Worm (Caenorhabditis elegans) whole organism, L3 larva: ENCODE results near the gene T23F6.5.
A peak's percentile ranks its signal among the peaks of the same experiment; 100 is the strongest.

Experiments used
- R02D3.7 ChIP-seq: fragments of 150-350 bp; optimal IDR thresholded peaks from 2 replicates; lab custom pipeline; 2014; ENCODE audit warnings: missing biosample characterization, missing genetic modification characterization
- aly-2 ChIP-seq: fragments of 150-350 bp; optimal IDR thresholded peaks from 2 replicates; lab custom pipeline; 2014; ENCODE audit warnings: missing biosample characterization, missing genetic modification characterization
- ceh-16 ChIP-seq: sonication (generic microtip); optimal IDR thresholded peaks from 2 replicates; lab custom pipeline; 2017; ENCODE audit warnings: missing biosample characterization, missing genetic modification characterization
- ceh-28 ChIP-seq: fragments of 150-350 bp; optimal IDR thresholded peaks from 2 replicates; lab custom pipeline; 2014; ENCODE audit warnings: missing biosample characterization, missing genetic modification reagents, missing genetic modification characterization
- ceh-82 ChIP-seq: fragments of 150-350 bp; optimal IDR thresholded peaks from 2 replicates; lab custom pipeline; 2014; ENCODE audit warnings: missing biosample characterization, missing genetic modification characterization
- daf-12 ChIP-seq: fragments of 150-350 bp; optimal IDR thresholded peaks from 2 replicates; lab custom pipeline; 2014; ENCODE audit warnings: missing biosample characterization, missing genetic modification reagents, missing genetic modification characterization
- egl-27 ChIP-seq: sonication (generic microtip); optimal IDR thresholded peaks from 4 replicates; lab custom pipeline; 2017; ENCODE audit warnings: missing biosample characterization, missing genetic modification reagents, missing genetic modification characterization
- egl-5 ChIP-seq: fragments of 150-350 bp; optimal IDR thresholded peaks from 2 replicates; lab custom pipeline; 2017; ENCODE audit warnings: missing biosample characterization, missing genetic modification reagents, missing genetic modification characterization, inconsistent platforms
- elt-1 ChIP-seq: fragments of 150-350 bp; optimal IDR thresholded peaks from 2 replicates; lab custom pipeline; 2014; ENCODE audit warnings: missing biosample characterization, missing genetic modification characterization
- elt-2 ChIP-seq: sonication (generic microtip); optimal IDR thresholded peaks from 2 replicates; lab custom pipeline; 2016; ENCODE audit warnings: missing genetic modification reagents, mild to moderate bottlenecking, missing genetic modification characterization, missing compliant biosample characterization
- elt-3 ChIP-seq, 3 experiments: fragments of 150-350 bp in 1 of 3; sonication (generic microtip) in 2 of 3; optimal IDR thresholded peaks; 2 replicates in 2 of 3; 4 replicates in 1 of 3; lab custom pipeline; 2014 to 2017; ENCODE audit warnings: missing biosample characterization in 3 of 3, missing genetic modification characterization in 3 of 3
- eor-1 ChIP-seq, 2 experiments: fragments of 150-350 bp; optimal IDR thresholded peaks; 2 replicates each; lab custom pipeline; 2014 to 2018; ENCODE audit warnings: missing biosample characterization in 2 of 2, missing genetic modification characterization in 2 of 2
- fkh-10 ChIP-seq: sonication (generic microtip); optimal IDR thresholded peaks from 2 replicates; lab custom pipeline; 2017; ENCODE audit warnings: missing biosample characterization, missing genetic modification reagents, missing genetic modification characterization
- fkh-2 ChIP-seq: fragments of 150-350 bp; optimal IDR thresholded peaks from 2 replicates; lab custom pipeline; 2014; ENCODE audit warnings: missing biosample characterization, missing genetic modification reagents, missing genetic modification characterization
- fos-1 ChIP-seq: fragments of 150-350 bp; optimal IDR thresholded peaks from 2 replicates; lab custom pipeline; 2014; ENCODE audit warnings: missing biosample characterization, missing genetic modification characterization
- hmg-11 ChIP-seq: sonication (generic microtip); optimal IDR thresholded peaks from 2 replicates; lab custom pipeline; 2016; ENCODE audit warnings: missing genetic modification characterization, missing compliant biosample characterization
- lin-15B ChIP-seq: fragments of 150-350 bp; optimal IDR thresholded peaks from 2 replicates; lab custom pipeline; 2014; ENCODE audit warnings: missing biosample characterization, missing genetic modification characterization
- lin-39 ChIP-seq: fragments of 150-350 bp; optimal IDR thresholded peaks from 2 replicates; lab custom pipeline; 2018; ENCODE audit warnings: missing biosample characterization, missing genetic modification reagents, missing genetic modification characterization
- lsy-12 ChIP-seq: sonication (generic microtip); optimal IDR thresholded peaks from 2 replicates; lab custom pipeline; 2016; ENCODE audit warnings: mild to moderate bottlenecking, missing genetic modification characterization, missing compliant biosample characterization
- mdl-1 ChIP-seq: fragments of 150-350 bp; optimal IDR thresholded peaks from 2 replicates; lab custom pipeline; 2014; ENCODE audit warnings: missing biosample characterization, missing genetic modification characterization
- mml-1 ChIP-seq: fragments of 150-350 bp; sonication (generic microtip); optimal IDR thresholded peaks from 3 replicates; lab custom pipeline; 2014; ENCODE audit warnings: missing biosample characterization, missing genetic modification characterization
- nfya-1 ChIP-seq: sonication (generic microtip); optimal IDR thresholded peaks from 2 replicates; lab custom pipeline; 2017; ENCODE audit warnings: missing genetic modification characterization, mild to moderate bottlenecking, missing compliant biosample characterization, antibody characterized with exemption, moderate library complexity; ENCODE audit not compliant: insufficient read depth
- nhr-11 ChIP-seq: fragments of 150-350 bp; optimal IDR thresholded peaks from 2 replicates; lab custom pipeline; 2014; ENCODE audit warnings: missing biosample characterization, missing genetic modification characterization
- nhr-12 ChIP-seq: fragments of 150-350 bp; optimal IDR thresholded peaks from 2 replicates; lab custom pipeline; 2014; ENCODE audit warnings: missing biosample characterization, missing genetic modification characterization
- nhr-23 ChIP-seq: fragments of 150-350 bp; optimal IDR thresholded peaks from 2 replicates; lab custom pipeline; 2014; ENCODE audit warnings: missing biosample characterization, missing genetic modification reagents, missing genetic modification characterization
- nhr-237 ChIP-seq: fragments of 150-350 bp; optimal IDR thresholded peaks from 2 replicates; lab custom pipeline; 2014; ENCODE audit warnings: missing biosample characterization, missing genetic modification characterization
- nhr-25 ChIP-seq: sonication (generic microtip); optimal IDR thresholded peaks from 2 replicates; lab custom pipeline; 2017; ENCODE audit warnings: missing biosample characterization, missing genetic modification characterization
- nhr-28 ChIP-seq: fragments of 150-350 bp; optimal IDR thresholded peaks from 2 replicates; lab custom pipeline; 2014; ENCODE audit warnings: missing biosample characterization, missing genetic modification characterization
- nhr-43 ChIP-seq: sonication (generic microtip); optimal IDR thresholded peaks from 2 replicates; lab custom pipeline; 2016; ENCODE audit warnings: mild to moderate bottlenecking, missing genetic modification characterization, missing compliant biosample characterization; ENCODE audit not compliant: poor library complexity, severe bottlenecking
- nhr-67 ChIP-seq: fragments of 150-350 bp; optimal IDR thresholded peaks from 2 replicates; lab custom pipeline; 2014; ENCODE audit warnings: missing biosample characterization, missing genetic modification characterization
- nhr-76 ChIP-seq: fragments of 150-350 bp; sonication (generic microtip); optimal IDR thresholded peaks from 5 replicates; lab custom pipeline; 2014; ENCODE audit warnings: missing biosample characterization, missing genetic modification characterization
- nhr-77 ChIP-seq: fragments of 150-350 bp; optimal IDR thresholded peaks from 2 replicates; lab custom pipeline; 2014; ENCODE audit warnings: missing biosample characterization, missing genetic modification characterization
- pha-4 ChIP-seq: fragments of 150-350 bp; optimal IDR thresholded peaks from 2 replicates; lab custom pipeline; 2014; ENCODE audit warnings: missing biosample characterization, missing genetic modification reagents, missing genetic modification characterization
- sea-2 ChIP-seq: fragments of 150-350 bp; sonication (generic microtip); optimal IDR thresholded peaks from 4 replicates; lab custom pipeline; 2014; ENCODE audit warnings: missing biosample characterization, missing genetic modification reagents, missing genetic modification characterization
- skn-1 ChIP-seq: fragments of 150-350 bp; optimal IDR thresholded peaks from 2 replicates; lab custom pipeline; 2014; ENCODE audit warnings: missing biosample characterization, missing genetic modification characterization
- snpc-4 ChIP-seq: fragments of 150-350 bp; optimal IDR thresholded peaks from 2 replicates; lab custom pipeline; 2014; ENCODE audit warnings: missing biosample characterization, missing genetic modification characterization
- tbx-2 ChIP-seq: sonication (generic microtip); optimal IDR thresholded peaks from 2 replicates; lab custom pipeline; 2016; ENCODE audit warnings: mild to moderate bottlenecking, missing genetic modification characterization, missing compliant biosample characterization
- unc-39 ChIP-seq: sonication (generic microtip); optimal IDR thresholded peaks from 4 replicates; lab custom pipeline; 2017; ENCODE audit warnings: missing biosample characterization, missing genetic modification characterization
- unc-62 ChIP-seq: fragments of 150-350 bp; sonication (generic microtip); optimal IDR thresholded peaks from 4 replicates; lab custom pipeline; 2014; ENCODE audit warnings: missing biosample characterization, missing genetic modification reagents, missing genetic modification characterization
- zag-1 ChIP-seq: fragments of 150-350 bp; optimal IDR thresholded peaks from 2 replicates; lab custom pipeline; 2014; ENCODE audit warnings: missing biosample characterization, missing genetic modification characterization
- ztf-11 ChIP-seq: fragments of 150-350 bp; optimal IDR thresholded peaks from 2 replicates; lab custom pipeline; 2014; ENCODE audit warnings: missing biosample characterization, missing genetic modification characterization
- ztf-4 ChIP-seq: fragments of 150-350 bp; optimal IDR thresholded peaks from 2 replicates; lab custom pipeline; 2014; ENCODE audit warnings: missing biosample characterization, missing genetic modification characterization

T23F6.5 gene

ce11 chrIV:12724641-12725040 is 16.7 kb downstream of the T23F6.5 start, which contains the start of the genes T23F6.3 and rbd-1 (continued):
- no peak for TF ChIP-seq nhr-28 (tag; lab: Kevin White, UChicago)
- TF ChIP-seq lin-39 (tag; lab: Kevin White, UChicago): peak; percentile 69
- peak; percentile 73 for TF ChIP-seq egl-5 (tag; lab: Kevin White, UChicago)
- TF ChIP-seq ztf-4 (tag; lab: Kevin White, UChicago): no peak
- no peak for TF ChIP-seq nhr-12
- peak; percentile 75 for TF ChIP-seq snpc-4 (tag; lab: Kevin White, UChicago)
- no peak for TF ChIP-seq mml-1
- peak; percentile 71 for TF ChIP-seq nhr-25 (tag; lab: Kevin White, UChicago)
- peak; percentile 73 for TF ChIP-seq ceh-28 (tag; lab: Kevin White, UChicago)
- no peak for TF ChIP-seq zag-1 (tag; lab: Kevin White, UChicago)
- peak; percentile 48 for TF ChIP-seq elt-2 (tag; lab: Kevin White, UChicago)
- TF ChIP-seq ceh-82 (tag; lab: Kevin White, UChicago): peak; percentile 82
- TF ChIP-seq R02D3.7 (tag; lab: Kevin White, UChicago): peak; percentile 99

- no peak for TF ChIP-seq lin-39 (tag; lab: Kevin White, UChicago)
- peak; percentile 53 for TF ChIP-seq nhr-43 (tag; lab: Kevin White, UChicago)
- no peak for TF ChIP-seq nfya-1 (tag; lab: Kevin White, UChicago)
- no peak for TF ChIP-seq unc-39
Measured at ce11 chrIV:12721106-12721505, 20.2 kb downstream of the T23F6.5 start, which contains the start of gene T23F6.2. Gene T23F6.2 (plus strand): TSS chrIV:12721356.

ce11 chrIV:12719664-12720063 is 21.7 kb downstream of the T23F6.5 start, which contains the start of gene idpp-7:
Gene idpp-7 (plus strand): TSS chrIV:12719964.
- no peak for TF ChIP-seq lin-15B
- TF ChIP-seq eor-1 (tag; optimal IDR thresholded peaks at IDR 0.05; lab: Kevin White, UChicago): no peak
- no peak for TF ChIP-seq nhr-11 (tag; lab: Kevin White, UChicago)
- no peak for TF ChIP-seq lsy-12 (tag; lab: Kevin White, UChicago)
- TF ChIP-seq nhr-43 (tag; lab: Kevin White, UChicago): no peak
- TF ChIP-seq ceh-82 (tag; lab: Kevin White, UChicago): no peak
- no peak for TF ChIP-seq tbx-2 (tag; lab: Kevin White, UChicago)
- no peak for TF ChIP-seq mdl-1 (tag; lab: Kevin White, UChicago)
- no peak for TF ChIP-seq nhr-25 (tag; lab: Kevin White, UChicago)
- TF ChIP-seq ceh-28 (tag; lab: Kevin White, UChicago): no peak
- no peak for TF ChIP-seq pha-4 (tag; lab: Kevin White, UChicago)
- TF ChIP-seq elt-1 (tag; lab: Kevin White, UChicago): no peak
- TF ChIP-seq R02D3.7 (tag; lab: Kevin White, UChicago): no peak
- TF ChIP-seq daf-12 (tag; lab: Kevin White, UChicago): no peak
- TF ChIP-seq unc-39: no peak

DNA sequence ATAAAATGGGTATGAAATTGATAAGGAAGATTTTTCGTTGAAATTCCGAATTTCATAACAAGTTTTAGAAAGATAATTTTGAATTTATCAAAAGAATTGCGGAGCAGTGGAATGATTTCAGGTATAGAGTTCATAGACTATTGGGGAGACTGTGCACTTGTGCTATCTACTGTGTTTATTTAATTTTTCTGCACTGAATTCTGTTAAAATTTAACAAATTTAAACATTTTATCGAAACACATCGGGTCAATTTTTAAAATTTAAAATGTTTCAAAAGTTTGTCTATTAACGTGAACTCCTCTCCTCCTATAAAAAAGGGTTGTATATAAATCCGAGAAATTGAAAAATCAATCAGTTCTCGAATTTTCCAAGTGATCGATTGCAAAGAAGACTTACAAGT is 23.8 kb downstream of the T23F6.5 start, which contains the start of gene C27D8.1:
C27D8.1 (plus strand) TSS at position 301 of the 400 bp plus-strand sequence.
- TF ChIP-seq elt-2 (tag; lab: Kevin White, UChicago) (peak; percentile 30), ceh-28 (tag; lab: Kevin White, UChicago) (no peak)

- TF ChIP-seq fos-1 (tag; lab: Kevin White, UChicago): no peak
- TF ChIP-seq ceh-16: no peak
- TF ChIP-seq nhr-11 (tag; lab: Kevin White, UChicago): no peak
- TF ChIP-seq nhr-23 (tag; lab: Kevin White, UChicago): peak; percentile 68
- TF ChIP-seq fkh-10: no peak
- TF ChIP-seq skn-1 (tag; lab: Kevin White, UChicago): no peak
- no peak for TF ChIP-seq zag-1 (tag; lab: Kevin White, UChicago)
- peak; percentile 59 for TF ChIP-seq mdl-1 (tag; lab: Kevin White, UChicago)
- TF ChIP-seq nhr-237 (tag; lab: Kevin White, UChicago): no peak
- TF ChIP-seq ceh-28 (tag; lab: Kevin White, UChicago): peak; percentile 36
- no peak for TF ChIP-seq sea-2 (GFP tag; lab: Kevin White, UChicago)
- no peak for TF ChIP-seq mml-1
- TF ChIP-seq nhr-77 (tag; lab: Kevin White, UChicago): no peak
- no peak for TF ChIP-seq hmg-11
- no peak for TF ChIP-seq egl-5 (tag; lab: Kevin White, UChicago)
- no peak for TF ChIP-seq nhr-28 (tag; lab: Kevin White, UChicago)
- TF ChIP-seq R02D3.7 (tag; lab: Kevin White, UChicago): peak; percentile 38
- TF ChIP-seq unc-39: no peak
- no peak for TF ChIP-seq fkh-2 (tag; lab: Kevin White, UChicago)
- TF ChIP-seq unc-62: no peak
- TF ChIP-seq elt-3 (tag; optimal IDR thresholded peaks at IDR 0.05; lab: Kevin White, UChicago): peak in 2 of 3 experiments; percentile 89 to 90
- TF ChIP-seq aly-2: no peak
- TF ChIP-seq egl-27 (tag; lab: Kevin White, UChicago): no peak
- no peak for TF ChIP-seq nhr-76 (tag; lab: Kevin White, UChicago)
- no peak for TF ChIP-seq elt-1 (tag; lab: Kevin White, UChicago)
- TF ChIP-seq nhr-12: no peak
- TF ChIP-seq snpc-4 (tag; lab: Kevin White, UChicago): no peak
- TF ChIP-seq nhr-67 (tag; lab: Kevin White, UChicago): no peak
- no peak for TF ChIP-seq ztf-11 (tag; lab: Kevin White, UChicago)
Measured at ce11 chrIV:12715947-12716382, 25.4 kb downstream of the T23F6.5 start.
